Worm (Caenorhabditis elegans): Measurements from ENCODE around the gene clec-68.

clec-68 gene

DNA sequence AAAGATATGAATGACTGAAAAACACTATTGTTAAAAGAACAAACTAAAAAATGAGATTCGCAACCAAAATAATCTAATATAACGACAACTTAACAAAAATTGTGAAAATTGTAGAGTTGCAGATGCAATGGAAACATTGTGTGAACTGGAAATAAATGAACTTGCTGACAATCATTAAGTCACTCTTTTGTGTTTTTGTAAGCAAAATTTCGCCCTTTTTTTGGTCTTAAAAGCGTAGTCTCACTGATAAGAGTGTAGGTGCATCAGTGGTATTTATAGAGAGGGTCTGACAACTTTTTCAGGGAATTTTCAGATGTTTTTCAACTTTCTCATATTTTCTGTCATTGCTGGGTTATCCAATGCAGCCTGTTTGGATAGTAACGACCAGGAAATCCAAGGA, at the start of gene clec-68:
TSS of gene clec-68 (plus strand) at position 301 of the 400 bp plus-strand sequence.
- no peak for TF ChIP-seq unc-62 (GFP tag; optimal IDR thresholded peaks at IDR 0.05)

- TF ChIP-seq unc-62 (GFP tag; optimal IDR thresholded peaks at IDR 0.05), result no peak
Observed at ce11 chrIV:3876955-3877354, 49.3 kb upstream of the clec-68 start.

ce11 chrIV:3878283-3878938, 47.8 kb upstream of the clec-68 start, which contains the start of gene F37C4.6:
TSS of gene F37C4.6 (minus strand) at chrIV:3878333.
- no peak for TF ChIP-seq unc-62 (GFP tag; optimal IDR thresholded peaks at IDR 0.05)

- TF ChIP-seq unc-62 (GFP tag; optimal IDR thresholded peaks at IDR 0.05), result no peak
Observed at ce11 chrIV:3881119-3881518, 45.1 kb upstream of the clec-68 start, which contains the start of the genes F37C4.8 and oac-23. TSS of gene F37C4.8 (minus strand) at chrIV:3881219. TSS of gene oac-23 (plus strand) at chrIV:3881441.

- no peak for TF ChIP-seq unc-62 (GFP tag; optimal IDR thresholded peaks at IDR 0.05)
Observed at ce11 chrIV:3885369-3885768, 40.8 kb upstream of the clec-68 start, which contains the start of gene oac-22. TSS of gene oac-22 (plus strand) at chrIV:3885669.

DNA sequence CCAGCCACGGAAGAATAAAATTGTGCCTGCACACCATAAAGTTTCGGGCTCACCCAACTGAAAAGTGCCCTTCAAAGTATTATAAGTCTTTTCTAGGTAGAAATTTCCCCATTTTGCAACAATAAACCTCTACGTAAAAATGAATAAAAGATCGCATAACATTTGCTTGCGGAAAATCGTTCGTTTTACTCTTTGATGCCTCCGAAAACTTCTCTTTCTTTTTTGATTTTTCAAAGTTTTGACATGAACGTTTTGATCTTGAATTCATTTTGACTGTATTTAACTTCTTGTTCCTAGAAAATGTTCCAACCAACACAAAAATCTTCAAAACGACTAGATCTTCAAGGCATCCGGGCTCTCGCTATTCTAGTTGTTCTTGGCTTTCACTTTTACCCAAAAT, 37.3 kb upstream of the clec-68 start, which contains the start of gene oac-21:
TSS of gene oac-21 (plus strand) at position 301 of the 400 bp plus-strand sequence.
- TF ChIP-seq unc-62 (GFP tag; optimal IDR thresholded peaks at IDR 0.05), result no peak

ce11 chrIV:3892027-3892426, 34.2 kb upstream of the clec-68 start, which contains the start of gene F56D6.9:
TSS of gene F56D6.9 (plus strand) at chrIV:3892327.
- TF ChIP-seq unc-62 (GFP tag; optimal IDR thresholded peaks at IDR 0.05), result no peak

DNA sequence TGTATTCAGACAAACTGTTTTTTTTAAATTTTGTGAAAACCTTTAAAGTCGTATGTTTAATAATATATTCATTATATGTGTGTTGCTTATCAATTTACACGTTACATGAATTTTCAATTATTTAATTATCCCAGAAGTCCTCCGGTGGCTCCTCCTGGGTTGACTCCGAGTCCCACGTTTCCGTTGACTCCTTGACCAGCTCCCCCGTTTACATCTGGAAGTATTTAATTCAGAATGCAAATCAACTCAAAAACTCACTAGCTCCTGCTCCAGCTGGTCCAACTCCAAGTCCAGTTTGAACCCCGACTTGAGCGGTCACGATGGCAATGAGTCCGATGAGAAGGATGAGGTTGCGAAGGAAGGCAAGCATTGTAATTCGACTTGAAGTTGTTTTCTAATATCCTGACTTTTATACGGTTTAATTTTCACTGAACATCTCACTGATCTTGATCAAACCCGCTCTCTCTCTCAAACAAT, 32.2 kb upstream of the clec-68 start, which contains the start of gene F56D6.8:
TSS of gene F56D6.8 (minus strand) at position 427 of the 477 bp plus-strand sequence.
- TF ChIP-seq unc-62 (GFP tag; optimal IDR thresholded peaks at IDR 0.05), result no peak

ce11 chrIV:3894770-3895169, 31.4 kb upstream of the clec-68 start, which contains the start of gene dct-8:
TSS of gene dct-8 (plus strand) at chrIV:3895070.
- TF ChIP-seq unc-62 (GFP tag; optimal IDR thresholded peaks at IDR 0.05), result no peak

DNA sequence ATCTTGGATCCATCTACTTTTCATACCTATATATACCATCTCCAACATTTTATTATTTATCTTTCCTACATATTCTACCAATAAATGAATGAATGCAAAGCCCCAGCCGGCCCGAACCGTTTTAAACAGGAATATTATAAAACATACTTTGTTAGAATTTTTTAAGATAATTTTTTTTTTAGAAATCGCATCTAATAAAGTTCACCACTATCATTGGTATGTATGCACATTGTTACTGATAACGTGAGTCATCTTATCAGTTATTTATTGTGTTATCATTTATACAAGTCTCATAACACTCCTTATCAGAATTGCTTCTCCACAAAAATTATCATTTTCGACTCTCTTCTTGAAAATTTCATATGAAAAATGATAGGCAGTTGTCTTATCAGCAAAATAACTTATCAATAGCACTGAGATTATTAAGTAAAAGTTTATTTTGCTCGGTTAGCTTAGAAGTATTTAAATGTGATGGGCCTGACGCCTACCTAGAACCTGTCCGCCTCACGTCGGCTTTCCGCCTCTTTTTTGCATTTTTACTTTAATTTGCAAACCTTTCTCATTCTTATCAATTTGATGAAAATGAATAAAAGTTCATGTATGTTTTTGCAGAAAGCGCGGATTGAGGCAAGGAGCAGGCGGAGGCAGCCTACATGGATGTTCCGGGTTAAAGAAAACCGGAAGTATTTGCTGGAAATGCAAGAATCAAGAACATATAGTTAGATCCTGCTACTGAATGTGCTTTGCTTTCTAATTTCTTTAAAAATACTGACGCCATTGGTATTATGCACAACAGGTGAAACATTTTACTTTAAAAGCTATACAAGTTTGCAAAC, 26.3 kb upstream of the clec-68 start, which contains the start of gene srz-62:
TSS of gene srz-62 (plus strand) at position 786 of the 836 bp plus-strand sequence.
- no peak for TF ChIP-seq unc-62 (GFP tag; optimal IDR thresholded peaks at IDR 0.05)

DNA sequence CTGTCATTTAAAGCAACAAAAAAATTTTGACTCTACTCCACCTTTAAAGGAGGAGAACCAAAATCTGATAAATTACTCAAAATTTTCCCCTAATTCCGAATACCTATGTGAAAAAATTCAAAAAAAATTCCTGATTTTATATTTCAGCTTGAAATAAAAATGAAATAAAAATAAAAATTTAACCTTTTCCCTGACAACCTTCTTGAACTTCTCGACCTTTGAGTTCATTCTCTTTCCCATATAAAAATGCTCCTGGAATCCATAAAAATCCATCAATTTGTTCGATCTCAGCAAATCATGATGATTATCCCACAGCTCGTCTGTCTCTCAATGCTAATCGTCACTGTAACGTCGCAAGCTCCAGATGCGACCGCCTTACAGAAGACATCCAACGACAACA, 23.3 kb upstream of the clec-68 start, which contains the start of gene F56D6.6:
TSS of gene F56D6.6 (plus strand) at position 301 of the 400 bp plus-strand sequence.
- TF ChIP-seq unc-62 (GFP tag; optimal IDR thresholded peaks at IDR 0.05), result no peak

ce11 chrIV:3904620-3905019, 21.6 kb upstream of the clec-68 start, which contains the start of gene F56D6.21:
TSS of gene F56D6.21 (plus strand) at chrIV:3904920.
- TF ChIP-seq unc-62 (GFP tag; optimal IDR thresholded peaks at IDR 0.05), result no peak

DNA sequence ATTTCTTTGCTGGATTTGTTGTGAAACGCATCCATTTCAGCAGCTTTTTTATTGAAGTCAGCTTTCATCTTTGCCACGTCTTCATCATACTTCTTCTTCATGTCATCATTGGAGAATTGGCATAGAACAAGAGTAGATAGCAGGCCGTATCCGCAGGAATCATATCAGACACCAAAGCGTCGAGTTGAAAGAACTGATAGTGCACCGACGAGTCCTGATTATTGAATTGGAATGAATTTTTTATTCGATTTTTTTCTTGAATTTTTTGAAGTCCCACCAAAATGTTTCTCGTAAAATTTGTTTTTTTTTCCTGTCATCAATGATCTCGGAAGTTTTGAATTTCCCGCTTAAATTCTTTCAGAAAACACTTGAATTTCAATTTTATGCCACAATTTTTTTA, 19.8 kb upstream of the clec-68 start, which contains the start of gene F56D6.11:
TSS of gene F56D6.11 (minus strand) at position 101 of the 400 bp plus-strand sequence.
- no peak for TF ChIP-seq unc-62 (GFP tag; optimal IDR thresholded peaks at IDR 0.05)

ce11 chrIV:3907506-3908188, 18.6 kb upstream of the clec-68 start, which contains the start of the genes F56D6.22 and F56D6.12:
TSS of gene F56D6.22 (minus strand) at chrIV:3907606.
TSS of gene F56D6.12 (plus strand) at chrIV:3908138.
- TF ChIP-seq unc-62 (GFP tag; optimal IDR thresholded peaks at IDR 0.05), result no peak

- no peak for TF ChIP-seq unc-62 (GFP tag; optimal IDR thresholded peaks at IDR 0.05)
Observed at ce11 chrIV:3909114-3909513, 17.1 kb upstream of the clec-68 start, which contains the start of gene F56D6.13. TSS of gene F56D6.13 (plus strand) at chrIV:3909414.
